Fruit fly (Drosophila melanogaster): ENCODE data around the gene porin.

porin gene

dm6 chr2L:10800877-10801719 is 49.5 kb downstream of the porin start, which contains the start of gene CG31869 (continued):
- TF ChIP-seq CG7368 (GFP tag; optimal IDR thresholded peaks at IDR 0.05) (peak; percentile 31), pdm3 (GFP tag; optimal IDR thresholded peaks at IDR 0.05) (peak; percentile 34), Met (GFP tag; optimal IDR thresholded peaks at IDR 0.05) (peak; percentile 39), svp (GFP tag) (peak; percentile 77), CG6792 (GFP tag; optimal IDR thresholded peaks at IDR 0.05) (peak; percentile 2), acj6 (GFP tag; optimal IDR thresholded peaks at IDR 0.05) (peak; percentile 45), CG6163 (GFP tag; IDR thresholded peaks at IDR 0.05) (peak; percentile 43; the same call in 2 of the 3 replicates), Hr4 (GFP tag; optimal IDR thresholded peaks at IDR 0.05) (peak; percentile 40), CG3032 (tag; optimal IDR thresholded peaks at IDR 0.05) (peak; percentile 1), dsx (GFP tag; optimal IDR thresholded peaks at IDR 0.05; ENCODE audit: poor library complexity, severe bottlenecking) (peak; percentile 13), fd59A (GFP tag; optimal IDR thresholded peaks at IDR 0.05) (no peak), esn (GFP tag; optimal IDR thresholded peaks at IDR 0.05) (no peak), CG3919 (GFP tag; optimal IDR thresholded peaks at IDR 0.05) (peak; percentile 38), CG1621 (tag; optimal IDR thresholded peaks at IDR 0.05) (no peak), CG11762 (GFP tag; optimal IDR thresholded peaks at IDR 0.05; ENCODE audit: insufficient read depth) (no peak), vri (GFP tag; optimal IDR thresholded peaks at IDR 0.05) (no peak), CG34406 (GFP tag; optimal IDR thresholded peaks at IDR 0.05) (peak; percentile 5)

Data from whole organism, prepupa.